Worm (Caenorhabditis elegans) whole organism, L1 larva: Measurements from ENCODE around the gene rab-37.
A peak's percentile ranks its signal among the peaks of the same experiment; 100 is the strongest.

ENCODE experiments used
- C04F5.9 ChIP-seq: sonication (generic microtip); optimal IDR thresholded peaks from 2 replicates; lab custom pipeline; 2016; ENCODE audit warnings: missing genetic modification characterization, missing compliant biosample characterization
- C16A3.4 ChIP-seq: fragments of 150-350 bp; optimal IDR thresholded peaks from 2 replicates; lab custom pipeline; 2014; ENCODE audit warnings: missing biosample characterization, missing genetic modification characterization
- F16B12.6 ChIP-seq: fragments of 150-350 bp; optimal IDR thresholded peaks from 2 replicates; lab custom pipeline; 2014; ENCODE audit warnings: missing biosample characterization, missing genetic modification characterization
- alr-1 ChIP-seq: fragments of 200-800 bp; sonication (Bioruptor generic); optimal IDR thresholded peaks from 2 replicates; lab custom pipeline; 2018; ENCODE audit warnings: borderline replicate concordance, mild to moderate bottlenecking, missing genetic modification characterization, missing compliant biosample characterization
- aly-2 ChIP-seq: fragments of 150-350 bp; optimal IDR thresholded peaks from 2 replicates; lab custom pipeline; 2014; ENCODE audit warnings: missing biosample characterization, missing genetic modification characterization
- ama-1 ChIP-seq: fragments of 150-350 bp; optimal IDR thresholded peaks from 2 replicates; lab custom pipeline; 2014
- ceh-63 ChIP-seq: fragments of 200-800 bp; sonication (Bioruptor generic); optimal IDR thresholded peaks from 2 replicates; lab custom pipeline; 2018; ENCODE audit warnings: mild to moderate bottlenecking, missing genetic modification characterization, missing compliant biosample characterization
- ces-1 ChIP-seq: fragments of 150-350 bp; optimal IDR thresholded peaks from 2 replicates; lab custom pipeline; 2014; ENCODE audit warnings: missing biosample characterization, missing genetic modification reagents, missing genetic modification characterization
- dpl-1 ChIP-seq, 3 experiments: fragments of 150-350 bp in 2 of 3; sonication (generic microtip) in 1 of 3; optimal IDR thresholded peaks; 2 replicates each; lab custom pipeline; 2014 to 2017; ENCODE audit warnings: missing biosample characterization in 3 of 3, missing genetic modification characterization in 3 of 3, missing genetic modification reagents in 3 of 3
- efl-3 ChIP-seq: fragments of 200-800 bp; sonication (Bioruptor generic); optimal IDR thresholded peaks from 2 replicates; lab custom pipeline; 2018; ENCODE audit warnings: mild to moderate bottlenecking, missing genetic modification characterization, missing compliant biosample characterization
- egl-13 ChIP-seq: sonication (generic microtip); optimal IDR thresholded peaks from 2 replicates; lab custom pipeline; 2016; ENCODE audit warnings: missing genotype, missing genetic modification reagents, missing genetic modification characterization, missing compliant biosample characterization
- elt-3 ChIP-seq, 6 experiments: fragments of 150-350 bp in 1 of 6; sonication (generic microtip); optimal IDR thresholded peaks; 2 replicates each; lab custom pipeline; 2017 to 2018; ENCODE audit warnings: missing biosample characterization in 6 of 6, missing genetic modification characterization in 6 of 6, inconsistent platforms in 1 of 6
- ets-5 ChIP-seq: fragments of 200-800 bp; sonication (Bioruptor generic); IDR thresholded peaks from 2 replicates; pipeline ENCODE4 v1.3.6; 2022; ENCODE audit warnings: missing genetic modification characterization, missing compliant biosample characterization
- fkh-10 ChIP-seq: sonication (generic microtip); optimal IDR thresholded peaks from 2 replicates; lab custom pipeline; 2017; ENCODE audit warnings: missing biosample characterization, missing genetic modification reagents, missing genetic modification characterization
- fkh-4 ChIP-seq: sonication (generic microtip); optimal IDR thresholded peaks from 2 replicates; lab custom pipeline; 2016; ENCODE audit warnings: missing compliant biosample characterization, missing genetic modification characterization, borderline replicate concordance
- fos-1 ChIP-seq: fragments of 150-350 bp; optimal IDR thresholded peaks from 2 replicates; lab custom pipeline; 2014; ENCODE audit warnings: missing biosample characterization, missing genetic modification characterization
- grh-1 ChIP-seq: fragments of 200-800 bp; sonication (Bioruptor generic); IDR thresholded peaks from 2 replicates; pipeline ENCODE4 v1.3.6; 2022; ENCODE audit warnings: missing genetic modification reagents, missing genetic modification characterization, missing compliant biosample characterization
- hlh-4 ChIP-seq: sonication (generic microtip); optimal IDR thresholded peaks from 2 replicates; lab custom pipeline; 2016; ENCODE audit warnings: mild to moderate bottlenecking, missing genetic modification characterization, missing compliant biosample characterization
- lin-13 ChIP-seq: fragments of 150-350 bp; optimal IDR thresholded peaks from 2 replicates; lab custom pipeline; 2014; ENCODE audit warnings: missing biosample characterization, missing genetic modification reagents, missing genetic modification characterization
- lin-15B ChIP-seq: fragments of 150-350 bp; sonication (generic microtip); optimal IDR thresholded peaks from 3 replicates; lab custom pipeline; 2014; ENCODE audit warnings: missing biosample characterization, missing genetic modification characterization
- lin-35 ChIP-seq, 2 experiments: fragments of 150-350 bp; optimal IDR thresholded peaks; 2 replicates each; lab custom pipeline; 2014; ENCODE audit warnings: missing biosample characterization in 2 of 2, missing genetic modification characterization in 2 of 2, missing genetic modification reagents in 2 of 2
- lsy-2 ChIP-seq, 2 experiments: fragments of 150-350 bp; optimal IDR thresholded peaks; 2 replicates each; lab custom pipeline; 2014; ENCODE audit warnings: missing biosample characterization in 2 of 2, missing genetic modification characterization in 2 of 2
- mab-9 ChIP-seq: fragments of 200-800 bp; sonication (Bioruptor generic); IDR thresholded peaks from 2 replicates; pipeline ENCODE4 v1.3.6; 2022; ENCODE audit warnings: missing genetic modification reagents, missing genetic modification characterization, missing compliant biosample characterization
- mdl-1 ChIP-seq, 2 experiments: fragments of 150-350 bp; optimal IDR thresholded peaks; 2 replicates each; lab custom pipeline; 2014 to 2017; ENCODE audit warnings: missing biosample characterization in 2 of 2, missing genetic modification characterization in 2 of 2, inconsistent platforms in 1 of 2
- mep-1 ChIP-seq: fragments of 150-350 bp; optimal IDR thresholded peaks from 2 replicates; lab custom pipeline; 2014; ENCODE audit warnings: missing biosample characterization, missing genetic modification characterization
- nhr-11 ChIP-seq: fragments of 150-350 bp; optimal IDR thresholded peaks from 2 replicates; lab custom pipeline; 2014; ENCODE audit warnings: missing biosample characterization, missing genetic modification characterization
- nhr-28 ChIP-seq: fragments of 150-350 bp; optimal IDR thresholded peaks from 2 replicates; lab custom pipeline; 2014; ENCODE audit warnings: missing biosample characterization, missing genetic modification characterization
- nhr-47 ChIP-seq: sonication (generic microtip); optimal IDR thresholded peaks from 2 replicates; lab custom pipeline; 2016; ENCODE audit warnings: mild to moderate bottlenecking, missing genetic modification characterization, moderate library complexity, missing compliant biosample characterization
- nhr-71 ChIP-seq: sonication (generic microtip); optimal IDR thresholded peaks from 2 replicates; lab custom pipeline; 2016; ENCODE audit warnings: mild to moderate bottlenecking, missing genetic modification characterization, moderate library complexity, missing compliant biosample characterization
- nhr-76 ChIP-seq: sonication (generic microtip); optimal IDR thresholded peaks from 2 replicates; lab custom pipeline; 2017; ENCODE audit warnings: missing biosample characterization, missing genetic modification characterization
- nhr-77 ChIP-seq: fragments of 150-350 bp; optimal IDR thresholded peaks from 2 replicates; lab custom pipeline; 2014; ENCODE audit warnings: missing biosample characterization, missing genetic modification characterization
- nhr-90 ChIP-seq: sonication (generic microtip); optimal IDR thresholded peaks from 2 replicates; lab custom pipeline; 2016; ENCODE audit warnings: mild to moderate bottlenecking, missing genetic modification characterization, missing compliant biosample characterization; ENCODE audit not compliant: poor library complexity
- pag-3 ChIP-seq: sonication (generic microtip); optimal IDR thresholded peaks from 2 replicates; lab custom pipeline; 2017; ENCODE audit warnings: missing genetic modification characterization, mild to moderate bottlenecking, missing compliant biosample characterization, antibody characterized with exemption, borderline replicate concordance; ENCODE audit not compliant: insufficient read depth
- rnt-1 ChIP-seq: sonication (generic microtip); optimal IDR thresholded peaks from 2 replicates; lab custom pipeline; 2016; ENCODE audit warnings: mild to moderate bottlenecking, missing genetic modification characterization, moderate library complexity, missing compliant biosample characterization
- skn-1 ChIP-seq: fragments of 150-350 bp; optimal IDR thresholded peaks from 2 replicates; lab custom pipeline; 2014; ENCODE audit warnings: missing biosample characterization, missing genetic modification characterization
- snu-23 ChIP-seq: sonication (generic microtip); optimal IDR thresholded peaks from 2 replicates; lab custom pipeline; 2016; ENCODE audit warnings: missing genetic modification characterization, missing compliant biosample characterization
- sox-4 ChIP-seq: sonication (generic microtip); optimal IDR thresholded peaks from 2 replicates; lab custom pipeline; 2016; ENCODE audit warnings: missing genetic modification characterization, missing compliant biosample characterization
- sup-37 ChIP-seq: fragments of 200-800 bp; sonication (Bioruptor generic); optimal IDR thresholded peaks from 2 replicates; lab custom pipeline; 2018; ENCODE audit warnings: mild to moderate bottlenecking, missing genetic modification characterization, missing compliant biosample characterization
- tlp-1 ChIP-seq: fragments of 150-350 bp; optimal IDR thresholded peaks from 2 replicates; lab custom pipeline; 2014; ENCODE audit warnings: missing biosample characterization, missing genetic modification characterization
- unc-30 ChIP-seq: sonication (generic microtip); optimal IDR thresholded peaks from 2 replicates; lab custom pipeline; 2017; ENCODE audit warnings: missing biosample characterization, missing genetic modification characterization
- vab-15 ChIP-seq: sonication (generic microtip); optimal IDR thresholded peaks from 2 replicates; lab custom pipeline; 2017; ENCODE audit warnings: missing genotype, mild to moderate bottlenecking, missing genetic modification characterization, missing compliant biosample characterization
- zip-4 ChIP-seq: fragments of 200-800 bp; sonication (Bioruptor generic); optimal IDR thresholded peaks from 2 replicates; lab custom pipeline; 2018; ENCODE audit warnings: mild to moderate bottlenecking, missing genetic modification characterization, moderate library complexity, missing compliant biosample characterization
- ztf-11 ChIP-seq, 2 experiments: sonication (generic microtip); optimal IDR thresholded peaks; 2 replicates each; lab custom pipeline; 2016 to 2017; ENCODE audit warnings: missing genetic modification characterization in 2 of 2, missing biosample characterization in 1 of 2, missing compliant biosample characterization in 1 of 2
- ztf-4 ChIP-seq: fragments of 150-350 bp; optimal IDR thresholded peaks from 2 replicates; lab custom pipeline; 2014; ENCODE audit warnings: missing biosample characterization, missing genetic modification characterization

Gene rab-37

ce11 chrX:4190537-4191144, 45.0 kb downstream of the rab-37 start, which contains the start of gene vha-12 (continued):
- TF ChIP-seq C16A3.4 (tag; lab: Kevin White, UChicago) (peak; percentile 82), skn-1 (tag; lab: Kevin White, UChicago) (peak; percentile 87), ets-5 (GFP tag; lab: Robert Waterston, UW) (no peak), elt-3 (tag; optimal IDR thresholded peaks at IDR 0.05; lab: Kevin White, UChicago) (peak in 4 of 6 experiments; percentile 19 to 86 (median 79)), rnt-1 (tag; lab: Kevin White, UChicago) (peak; percentile 94), unc-30 (no peak), nhr-47 (tag; lab: Kevin White, UChicago) (peak; percentile 94), dpl-1 (GFP tag; optimal IDR thresholded peaks at IDR 0.05; lab: Kevin White, UChicago) (peak; percentile 63 to 74 (median 68)), ces-1 (GFP tag; lab: Kevin White, UChicago) (no peak), nhr-28 (tag; lab: Kevin White, UChicago) (no peak), zip-4 (GFP tag; lab: Kevin White, UChicago) (peak; percentile 48), sup-37 (GFP tag; lab: Kevin White, UChicago) (peak; percentile 3), fos-1 (tag; lab: Kevin White, UChicago) (peak; percentile 91), nhr-77 (tag; lab: Kevin White, UChicago) (peak; percentile 89), nhr-71 (tag; lab: Kevin White, UChicago) (peak; percentile 96), alr-1 (no peak), mab-9 (GFP tag; lab: Robert Waterston, UW) (peak; percentile 66; the same call in 1 of the 2 replicates), lin-15B (tag; lab: Kevin White, UChicago) (peak; percentile 51), lin-13 (GFP tag; lab: Kevin White, UChicago) (peak; percentile 78), pag-3 (peak; percentile 76), sox-4 (tag; lab: Kevin White, UChicago) (peak; percentile 58), nhr-76 (tag; lab: Kevin White, UChicago) (no peak), tlp-1 (tag; lab: Kevin White, UChicago) (no peak), efl-3 (no peak), lsy-2 (tag; optimal IDR thresholded peaks at IDR 0.05; lab: Kevin White, UChicago) (peak; percentile 87 to 90), C04F5.9 (tag; lab: Kevin White, UChicago) (peak; percentile 41), egl-13 (tag; lab: Kevin White, UChicago) (peak; percentile 75), F16B12.6 (tag; lab: Kevin White, UChicago) (peak; percentile 31), ceh-63 (GFP tag; lab: Kevin White, UChicago) (no peak), lin-35 (GFP tag; optimal IDR thresholded peaks at IDR 0.05; lab: Kevin White, UChicago) (peak; percentile 77 to 88), aly-2 (tag; lab: Kevin White, UChicago) (peak; percentile 83), grh-1 (GFP tag; lab: Robert Waterston, UW) (peak; percentile 91)

ce11 chrX:4186656-4187055, 49.0 kb downstream of the rab-37 start, which contains the start of gene mrp-6:
mrp-6 (minus strand) TSS chrX:4186756.
- TF ChIP-seq ztf-4, result no peak
- TF ChIP-seq nhr-11 (tag; lab: Kevin White, UChicago), result no peak
- TF ChIP-seq ceh-63 (GFP tag; lab: Kevin White, UChicago), result no peak
- TF ChIP-seq nhr-76 (tag; lab: Kevin White, UChicago), result no peak
- no peak for TF ChIP-seq nhr-77 (tag; lab: Kevin White, UChicago)
- no peak for TF ChIP-seq fkh-10 (GFP tag; lab: Kevin White, UChicago)
- TF ChIP-seq mep-1 (tag; lab: Kevin White, UChicago), result no peak
- TF ChIP-seq nhr-90 (tag; lab: Kevin White, UChicago), result no peak
- no peak for TF ChIP-seq hlh-4 (tag; lab: Kevin White, UChicago)
- TF ChIP-seq skn-1 (tag; lab: Kevin White, UChicago), result no peak
- TF ChIP-seq fkh-4 (tag; lab: Kevin White, UChicago), result no peak
- TF ChIP-seq snu-23 (GFP tag; lab: Kevin White, UChicago), result no peak
- TF ChIP-seq ama-1 (lab: Kevin White, UChicago), result no peak
- no peak for TF ChIP-seq ztf-11 (tag; optimal IDR thresholded peaks at IDR 0.05; lab: Kevin White, UChicago)
- no peak for TF ChIP-seq sox-4 (tag; lab: Kevin White, UChicago)
- no peak for TF ChIP-seq mdl-1 (tag; optimal IDR thresholded peaks at IDR 0.05; lab: Kevin White, UChicago)
- TF ChIP-seq vab-15 (tag; lab: Kevin White, UChicago), result no peak
